Worm (Caenorhabditis elegans): ENCODE results near the gene aqp-4.

Gene aqp-4

ce11 chrV:9713532-9713931 is 23.8 kb upstream of the aqp-4 start, which contains the start of gene F40F9.10:
TSS of gene F40F9.10 (minus strand) at chrV:9713632.
- no peak for TF ChIP-seq fos-1 (tag; optimal IDR thresholded peaks at IDR 0.05)
- no peak for TF ChIP-seq mep-1 (tag; optimal IDR thresholded peaks at IDR 0.05)
- TF ChIP-seq T20F7.1 (GFP tag; optimal IDR thresholded peaks at IDR 0.05), result no peak
- TF ChIP-seq lim-7 (GFP tag; IDR thresholded peaks at IDR 0.05), result no peak
- TF ChIP-seq lin-1 (GFP tag; IDR thresholded peaks at IDR 0.05), result no peak
- no peak for TF ChIP-seq mxl-2 (GFP tag; conservative IDR thresholded peaks at IDR 0.05)
- TF ChIP-seq egl-27 (tag; optimal IDR thresholded peaks at IDR 0.05), result no peak
- no peak for TF ChIP-seq nhr-48 (tag; optimal IDR thresholded peaks at IDR 0.05)
- TF ChIP-seq zip-11 (GFP tag; IDR thresholded peaks at IDR 0.05), result no peak
- TF ChIP-seq jun-1 (tag; optimal IDR thresholded peaks at IDR 0.05), result no peak
- TF ChIP-seq sdz-12 (GFP tag; optimal IDR thresholded peaks at IDR 0.05), result no peak
- no peak for TF ChIP-seq cey-2 (tag; optimal IDR thresholded peaks at IDR 0.05; ENCODE audit: borderline replicate concordance, insufficient read depth)
- TF ChIP-seq ZK546.5 (tag; optimal IDR thresholded peaks at IDR 0.05), result no peak
- TF ChIP-seq mdl-1 (tag; optimal IDR thresholded peaks at IDR 0.05), result no peak
- TF ChIP-seq F44E2.7 (GFP tag; IDR thresholded peaks at IDR 0.05), result no peak
- no peak for TF ChIP-seq arid-1 (GFP tag; conservative IDR thresholded peaks at IDR 0.05)
- TF ChIP-seq madf-5 (GFP tag; IDR thresholded peaks at IDR 0.05), result no peak

ce11 chrV:9714909-9715308 is 22.4 kb upstream of the aqp-4 start, which contains the start of gene F40F9.3:
TSS of gene F40F9.3 (plus strand) at chrV:9715209.
- TF ChIP-seq saeg-2 (GFP tag; IDR thresholded peaks at IDR 0.05), result no peak
- no peak for TF ChIP-seq nhr-102 (tag; optimal IDR thresholded peaks at IDR 0.05)
- no peak for TF ChIP-seq php-3 (GFP tag; IDR thresholded peaks at IDR 0.05)
- TF ChIP-seq dmd-9 (GFP tag; IDR thresholded peaks at IDR 0.05), result no peak

- TF ChIP-seq hmg-1.1 (GFP tag; IDR thresholded peaks at IDR 0.05), result no peak
- no peak for TF ChIP-seq ama-1 (optimal IDR thresholded peaks at IDR 0.05)
- TF ChIP-seq spr-3 (GFP tag; optimal IDR thresholded peaks at IDR 0.05), result no peak
- no peak for TF ChIP-seq aha-1 (tag)
- no peak for TF ChIP-seq lsy-2 (tag; optimal IDR thresholded peaks at IDR 0.05)
- TF ChIP-seq mes-2 (tag; optimal IDR thresholded peaks at IDR 0.05; ENCODE audit: poor library complexity, severe bottlenecking), result no peak
- no peak for TF ChIP-seq duxl-1 (tag; optimal IDR thresholded peaks at IDR 0.05; ENCODE audit: poor library complexity)
- no peak for TF ChIP-seq set-16 (GFP tag; IDR thresholded peaks at IDR 0.05)
- no peak for TF ChIP-seq dmd-9 (GFP tag; IDR thresholded peaks at IDR 0.05)
- TF ChIP-seq F10B5.3 (tag; optimal IDR thresholded peaks at IDR 0.05), result no peak
- no peak for TF ChIP-seq mdl-1 (tag; optimal IDR thresholded peaks at IDR 0.05)
- TF ChIP-seq snpc-1.2 (GFP tag; IDR thresholded peaks at IDR 0.05), result no peak
- no peak for TF ChIP-seq mdt-29 (GFP tag; IDR thresholded peaks at IDR 0.05)
- no peak for TF ChIP-seq vab-7 (GFP tag; IDR thresholded peaks at IDR 0.05)
- TF ChIP-seq php-3 (GFP tag; IDR thresholded peaks at IDR 0.05), result no peak
Measured at ce11 chrV:9716397-9716796, 21.0 kb upstream of the aqp-4 start, which contains the start of gene str-188. TSS of gene str-188 (plus strand) at chrV:9716697.

DNA sequence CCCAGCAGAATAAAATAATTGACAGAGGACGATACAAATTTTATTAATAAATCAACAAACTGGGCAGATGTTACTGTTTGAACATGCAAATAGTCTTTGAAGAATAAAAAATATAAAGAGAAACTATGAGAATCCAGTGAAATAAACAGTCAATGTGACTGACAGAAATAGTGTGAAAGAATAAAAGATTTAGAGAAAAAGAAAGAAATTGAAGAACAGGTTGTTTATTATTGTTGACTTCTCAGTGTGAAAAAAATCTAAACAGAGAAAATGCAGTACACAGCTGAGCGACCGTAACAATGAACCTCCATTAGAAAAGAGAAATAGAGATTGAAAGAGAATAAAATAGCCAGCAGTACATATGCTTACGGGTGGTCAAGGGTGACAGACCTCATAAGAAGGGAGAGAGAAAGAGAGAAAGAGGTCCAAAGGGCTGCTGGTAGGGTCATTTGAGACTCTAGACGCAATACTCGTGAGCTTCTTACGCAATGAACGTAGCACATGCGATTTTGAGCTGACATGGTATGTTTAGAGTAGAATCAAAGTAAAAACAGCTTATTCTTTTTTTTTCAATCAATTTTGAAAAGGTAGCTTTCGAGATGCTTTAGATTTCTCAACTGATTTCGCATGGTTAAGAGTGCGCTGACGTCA is 13.2 kb upstream of the aqp-4 start, which contains the start of gene slcr-46.3:
Gene slcr-46.3, minus strand, starts transcription at position 86 of the 651 bp plus-strand sequence.
- TF ChIP-seq R02D3.7 (tag; optimal IDR thresholded peaks at IDR 0.05), result no peak
- TF ChIP-seq nhr-237 (tag; optimal IDR thresholded peaks at IDR 0.05), result no peak
- no peak for TF ChIP-seq fkh-10 (GFP tag; optimal IDR thresholded peaks at IDR 0.05)
- TF ChIP-seq hlh-30 (tag; optimal IDR thresholded peaks at IDR 0.05; ENCODE audit: insufficient read depth), result peak; percentile 38
- TF ChIP-seq D1046.2 (GFP tag; IDR thresholded peaks at IDR 0.05), result no peak
- TF ChIP-seq hlh-11 (tag; optimal IDR thresholded peaks at IDR 0.05), result peak; percentile 7
- no peak for TF ChIP-seq madf-5 (GFP tag; IDR thresholded peaks at IDR 0.05)
- TF ChIP-seq mdl-1 (tag; optimal IDR thresholded peaks at IDR 0.05), result peak in 1 of 2 experiments; percentile 51
- no peak for TF ChIP-seq daf-16 (GFP tag; optimal IDR thresholded peaks at IDR 0.05)
- peak; percentile 18 for TF ChIP-seq daf-16 (tag; optimal IDR thresholded peaks at IDR 0.05)
- no peak for TF ChIP-seq skn-1 (tag; optimal IDR thresholded peaks at IDR 0.05)
- TF ChIP-seq lin-38 (GFP tag; IDR thresholded peaks at IDR 0.05), result no peak
- peak; percentile 23 for TF ChIP-seq dve-1 (tag; optimal IDR thresholded peaks at IDR 0.05; ENCODE audit: insufficient read depth)

Data from whole organism, L4 larva.